Worm (Caenorhabditis elegans) whole organism, early embryonic: ENCODE measurements around the gene sra-13.

Experiments
- B0310.2 ChIP-seq: sonication (generic microtip); optimal IDR thresholded peaks from 2 replicates; lab custom pipeline; 2016; ENCODE audit warnings: mild to moderate bottlenecking, missing genetic modification characterization, missing compliant biosample characterization
- F13C5.2 ChIP-seq: sonication (generic microtip); optimal IDR thresholded peaks from 2 replicates; lab custom pipeline; 2017; ENCODE audit warnings: mild to moderate bottlenecking, missing genetic modification characterization, inconsistent platforms, missing compliant biosample characterization
- aly-1 ChIP-seq: sonication (generic microtip); optimal IDR thresholded peaks from 2 replicates; lab custom pipeline; 2016; ENCODE audit warnings: missing genetic modification characterization, missing compliant biosample characterization
- ama-1 ChIP-seq: fragments of 150-350 bp; optimal IDR thresholded peaks from 2 replicates; lab custom pipeline; 2014
- ceh-13 ChIP-seq: fragments of 200-800 bp; sonication (Bioruptor generic); optimal IDR thresholded peaks from 2 replicates; lab custom pipeline; 2018; ENCODE audit warnings: mild to moderate bottlenecking, missing genetic modification characterization, missing compliant biosample characterization
- ceh-36 ChIP-seq: sonication (generic microtip); optimal IDR thresholded peaks from 2 replicates; lab custom pipeline; 2016; ENCODE audit warnings: missing genetic modification characterization, inconsistent platforms, missing compliant biosample characterization
- ets-7 ChIP-seq: sonication (generic microtip); optimal IDR thresholded peaks from 2 replicates; lab custom pipeline; 2016; ENCODE audit warnings: missing genotype, missing genetic modification characterization, missing compliant biosample characterization
- flt-1 ChIP-seq: fragments of 200-800 bp; sonication (Bioruptor generic); IDR thresholded peaks from 2 replicates; pipeline ENCODE4 v1.3.6; 2022; ENCODE audit warnings: missing genetic modification characterization, missing compliant biosample characterization
- hmbx-1 ChIP-seq: sonication (generic microtip); optimal IDR thresholded peaks from 2 replicates; lab custom pipeline; 2016; ENCODE audit warnings: mild to moderate bottlenecking, missing genetic modification characterization, missing compliant biosample characterization
- hmg-4 ChIP-seq: fragments of 200-800 bp; sonication (Bioruptor generic); optimal IDR thresholded peaks from 2 replicates; lab custom pipeline; 2018; ENCODE audit warnings: mild to moderate bottlenecking, missing genetic modification characterization, missing compliant biosample characterization
- hnd-1 ChIP-seq: sonication (generic microtip); optimal IDR thresholded peaks from 2 replicates; lab custom pipeline; 2016; ENCODE audit warnings: missing genetic modification characterization, missing compliant biosample characterization
- pes-1 ChIP-seq: fragments of 200-800 bp; sonication (Bioruptor generic); IDR thresholded peaks from 2 replicates; pipeline ENCODE4 v1.3.6; 2022; ENCODE audit warnings: missing genetic modification reagents, missing genetic modification characterization, missing compliant biosample characterization
- scrt-1 ChIP-seq: fragments of 200-800 bp; sonication (Bioruptor generic); IDR thresholded peaks from 2 replicates; pipeline ENCODE4 v1.3.6; 2022; ENCODE audit warnings: missing genetic modification characterization, missing compliant biosample characterization
- sea-1 ChIP-seq: fragments of 200-800 bp; sonication (Bioruptor generic); conservative IDR thresholded peaks from 2 replicates; pipeline ENCODE4 v1.3.6; 2022; ENCODE audit warnings: missing genetic modification characterization, missing compliant biosample characterization
- tbx-11 ChIP-seq: fragments of 200-800 bp; sonication (Bioruptor generic); IDR thresholded peaks from 2 replicates; pipeline ENCODE4 v1.3.6; 2022; ENCODE audit warnings: missing genetic modification characterization, missing compliant biosample characterization
- tbx-37 ChIP-seq: fragments of 200-800 bp; sonication (Bioruptor generic); conservative IDR thresholded peaks from 2 replicates; pipeline ENCODE4 v1.3.6; 2022; ENCODE audit warnings: missing genetic modification reagents, missing genetic modification characterization, missing compliant biosample characterization
- tra-4 ChIP-seq: sonication (generic microtip); optimal IDR thresholded peaks from 2 replicates; lab custom pipeline; 2017; ENCODE audit warnings: missing genetic modification characterization, missing compliant biosample characterization

Gene sra-13

DNA sequence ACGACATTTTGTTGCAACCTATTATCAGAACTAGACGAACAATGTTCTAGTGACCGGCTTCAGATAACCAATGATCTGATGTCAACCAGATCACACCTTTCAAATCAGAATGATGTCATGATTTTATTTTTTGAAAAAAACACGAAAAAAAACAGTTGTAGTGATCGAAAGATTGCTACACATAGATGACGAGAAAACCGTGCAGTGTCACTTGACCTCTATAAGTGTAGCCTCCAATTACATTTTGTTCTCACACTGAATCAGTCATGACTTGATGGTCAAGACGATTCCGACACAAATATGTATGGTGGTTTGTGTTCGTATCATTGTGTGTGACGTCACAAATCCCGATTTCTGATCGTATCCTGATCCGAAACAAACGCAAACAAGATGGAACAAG, 32.6 kb downstream of the sra-13 start:
- TF ChIP-seq tbx-11 (GFP tag; lab: Robert Waterston, UW): no peak
- no peak for TF ChIP-seq ets-7 (tag; lab: Kevin White, UChicago)
- TF ChIP-seq hnd-1 (tag; lab: Kevin White, UChicago): no peak
- TF ChIP-seq pes-1 (GFP tag; lab: Robert Waterston, UW): no peak
- no peak for TF ChIP-seq sea-1 (GFP tag; lab: Robert Waterston, UW)

- TF ChIP-seq tbx-37 (GFP tag; lab: Robert Waterston, UW): no peak
- no peak for TF ChIP-seq hmg-4 (GFP tag; lab: Kevin White, UChicago)
- TF ChIP-seq tbx-11 (GFP tag; lab: Robert Waterston, UW): no peak
- no peak for TF ChIP-seq hmbx-1 (tag; lab: Kevin White, UChicago)
- no peak for TF ChIP-seq aly-1 (tag; lab: Kevin White, UChicago)
- TF ChIP-seq ceh-13: no peak
- TF ChIP-seq tra-4 (tag; lab: Kevin White, UChicago): no peak
- TF ChIP-seq scrt-1 (GFP tag; lab: Robert Waterston, UW): no peak
- no peak for TF ChIP-seq hnd-1 (tag; lab: Kevin White, UChicago)
- no peak for TF ChIP-seq ceh-36 (tag; lab: Kevin White, UChicago)
- no peak for TF ChIP-seq ets-7 (tag; lab: Kevin White, UChicago)
- TF ChIP-seq ama-1 (lab: Kevin White, UChicago): no peak
- no peak for TF ChIP-seq B0310.2
- TF ChIP-seq flt-1 (GFP tag; lab: Robert Waterston, UW): no peak
- TF ChIP-seq sea-1 (GFP tag; lab: Robert Waterston, UW): no peak
- TF ChIP-seq F13C5.2 (tag; lab: Kevin White, UChicago): no peak
- no peak for TF ChIP-seq pes-1 (GFP tag; lab: Robert Waterston, UW)
Observed at ce11 chrII:8440792-8441191, 33.3 kb downstream of the sra-13 start.

ce11 chrII:8441519-8441918, 34.0 kb downstream of the sra-13 start:
- TF ChIP-seq hmg-4 (GFP tag; lab: Kevin White, UChicago): no peak
- no peak for TF ChIP-seq tbx-11 (GFP tag; lab: Robert Waterston, UW)
- no peak for TF ChIP-seq ceh-13
- no peak for TF ChIP-seq tra-4 (tag; lab: Kevin White, UChicago)
- no peak for TF ChIP-seq hmbx-1 (tag; lab: Kevin White, UChicago)
- no peak for TF ChIP-seq ceh-36 (tag; lab: Kevin White, UChicago)
- no peak for TF ChIP-seq pes-1 (GFP tag; lab: Robert Waterston, UW)
- TF ChIP-seq ets-7 (tag; lab: Kevin White, UChicago): no peak
- TF ChIP-seq sea-1 (GFP tag; lab: Robert Waterston, UW): no peak
- no peak for TF ChIP-seq aly-1 (tag; lab: Kevin White, UChicago)
- TF ChIP-seq ama-1 (lab: Kevin White, UChicago): no peak

DNA sequence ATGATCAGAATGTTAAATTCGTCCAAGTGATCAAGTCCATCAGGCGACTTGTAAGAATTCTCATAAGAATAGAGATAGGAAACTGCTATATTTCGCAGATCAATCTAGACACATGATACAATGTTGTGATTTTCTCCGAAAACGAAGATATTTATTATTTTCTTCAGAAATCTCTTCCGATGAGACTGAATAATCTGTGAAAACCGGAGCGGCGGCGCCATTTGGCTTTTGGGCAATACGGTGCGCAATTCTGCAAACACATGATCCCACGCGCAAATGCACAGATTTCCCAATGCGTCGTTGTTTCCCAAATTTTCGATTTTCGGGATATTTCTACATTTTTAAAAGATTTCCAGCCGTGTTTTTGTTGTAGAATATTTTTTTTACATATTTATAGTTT, 34.7 kb downstream of the sra-13 start:
- TF ChIP-seq F13C5.2 (tag; lab: Kevin White, UChicago) (peak; percentile 59), tbx-11 (GFP tag; lab: Robert Waterston, UW) (peak; percentile 19; the same call in 1 of the 2 replicates), hmbx-1 (tag; lab: Kevin White, UChicago) (no peak), hmg-4 (GFP tag; lab: Kevin White, UChicago) (peak; percentile 39), tbx-37 (GFP tag; lab: Robert Waterston, UW) (no peak)

DNA sequence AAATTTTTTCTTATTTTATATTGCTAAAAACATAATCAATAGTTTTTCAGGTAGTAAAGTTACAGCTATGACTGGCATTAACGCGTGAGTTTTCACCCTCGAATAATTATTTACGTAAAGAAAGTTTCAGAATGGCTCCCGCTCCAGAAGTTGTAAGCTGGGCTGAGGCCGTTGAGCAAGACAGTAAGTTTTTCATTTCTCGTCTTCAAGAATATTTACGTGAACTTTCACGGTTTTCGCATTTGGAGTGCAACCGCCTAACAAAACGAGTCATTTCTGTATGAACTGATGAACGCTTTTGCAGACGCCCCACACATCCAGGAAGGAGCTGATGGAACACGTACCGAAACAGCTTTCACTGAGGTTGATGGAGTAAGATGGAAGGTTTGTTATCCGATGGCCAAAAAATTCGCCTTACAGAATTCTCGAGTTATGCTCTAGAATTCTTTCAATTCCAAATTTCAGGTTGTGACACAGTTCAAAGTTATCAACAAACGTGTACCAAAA, 35.3 kb downstream of the sra-13 start, which contains the start of gene eif-3.G:
eif-3.G (plus strand) TSS at position 51 of the 507 bp plus-strand sequence.
- TF ChIP-seq aly-1 (tag; lab: Kevin White, UChicago): no peak
- TF ChIP-seq hmbx-1 (tag; lab: Kevin White, UChicago): no peak
- TF ChIP-seq sea-1 (GFP tag; lab: Robert Waterston, UW): no peak
- TF ChIP-seq pes-1 (GFP tag; lab: Robert Waterston, UW): no peak

DNA sequence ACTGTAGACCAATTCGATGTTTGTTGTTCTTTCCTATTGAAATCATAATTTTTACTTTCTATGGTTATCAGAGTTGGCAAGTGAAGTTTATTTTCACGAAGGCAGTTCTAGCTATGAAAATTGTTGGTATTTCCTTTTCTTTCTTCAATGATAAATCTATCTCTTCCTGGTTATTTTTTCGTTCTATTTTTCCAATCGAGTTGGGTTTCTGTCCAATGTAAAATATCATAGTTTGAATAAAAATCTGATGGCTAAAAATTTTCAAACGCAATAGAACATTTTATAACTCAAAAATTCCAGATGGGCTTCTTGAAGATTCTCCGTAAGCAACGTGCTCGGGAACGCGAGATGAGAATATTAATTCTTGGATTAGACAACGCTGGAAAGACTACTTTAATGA, 36.5 kb downstream of the sra-13 start, which contains the start of gene evl-20:
evl-20 (plus strand) TSS at position 301 of the 400 bp plus-strand sequence.
- TF ChIP-seq sea-1 (GFP tag; lab: Robert Waterston, UW) (no peak), ceh-36 (tag; lab: Kevin White, UChicago) (no peak), F13C5.2 (tag; lab: Kevin White, UChicago) (no peak), tbx-37 (GFP tag; lab: Robert Waterston, UW) (no peak), ets-7 (tag; lab: Kevin White, UChicago) (no peak), hmbx-1 (tag; lab: Kevin White, UChicago) (no peak), pes-1 (GFP tag; lab: Robert Waterston, UW) (no peak), tbx-11 (GFP tag; lab: Robert Waterston, UW) (no peak), B0310.2 (no peak), ama-1 (lab: Kevin White, UChicago) (no peak), ceh-13 (no peak), aly-1 (tag; lab: Kevin White, UChicago) (no peak), tra-4 (tag; lab: Kevin White, UChicago) (no peak), hnd-1 (tag; lab: Kevin White, UChicago) (no peak), hmg-4 (GFP tag; lab: Kevin White, UChicago) (no peak), flt-1 (GFP tag; lab: Robert Waterston, UW) (no peak), scrt-1 (GFP tag; lab: Robert Waterston, UW) (no peak)

- TF ChIP-seq ama-1 (lab: Kevin White, UChicago) (no peak), sea-1 (GFP tag; lab: Robert Waterston, UW) (no peak), ets-7 (tag; lab: Kevin White, UChicago) (no peak), tbx-37 (GFP tag; lab: Robert Waterston, UW) (no peak), hnd-1 (tag; lab: Kevin White, UChicago) (no peak), pes-1 (GFP tag; lab: Robert Waterston, UW) (no peak), ceh-13 (no peak), aly-1 (tag; lab: Kevin White, UChicago) (no peak), hmbx-1 (tag; lab: Kevin White, UChicago) (no peak), tbx-11 (GFP tag; lab: Robert Waterston, UW) (no peak), tra-4 (tag; lab: Kevin White, UChicago) (no peak), scrt-1 (GFP tag; lab: Robert Waterston, UW) (no peak), B0310.2 (no peak), flt-1 (GFP tag; lab: Robert Waterston, UW) (no peak), hmg-4 (GFP tag; lab: Kevin White, UChicago) (no peak), F13C5.2 (tag; lab: Kevin White, UChicago) (no peak), ceh-36 (tag; lab: Kevin White, UChicago) (no peak)
Observed at ce11 chrII:8446731-8447130, 39.2 kb downstream of the sra-13 start, which contains the start of gene cut-3. cut-3 (minus strand) TSS chrII:8446831.
